Fruit fly (Drosophila melanogaster): ENCODE results near the gene fig.
A peak's percentile ranks its signal among the peaks of the same experiment; 100 is the strongest.

The fig gene

dm6 chr3R:29737891-29738290 is 42.4 kb downstream of the fig start, which contains the start of gene Gnpnat (continued):
- peak; percentile 64 for TF ChIP-seq CG10631 (GFP tag; optimal IDR thresholded peaks at IDR 0.05)
- peak; percentile 60 for TF ChIP-seq acj6 (GFP tag; optimal IDR thresholded peaks at IDR 0.05)
- TF ChIP-seq topi (GFP tag; optimal IDR thresholded peaks at IDR 0.05), result peak; percentile 45
- no peak for TF ChIP-seq Eip93F (GFP tag; optimal IDR thresholded peaks at IDR 0.05)
- peak; percentile 25 for TF ChIP-seq CG16779 (tag; optimal IDR thresholded peaks at IDR 0.05)
- no peak for TF ChIP-seq Hr38 (GFP tag; optimal IDR thresholded peaks at IDR 0.05)
- TF ChIP-seq esn (GFP tag; optimal IDR thresholded peaks at IDR 0.05), result peak; percentile 69
- TF ChIP-seq CG34406 (GFP tag; optimal IDR thresholded peaks at IDR 0.05), result peak; percentile 40
- TF ChIP-seq CG6276 (GFP tag; optimal IDR thresholded peaks at IDR 0.05), result peak; percentile 63
- peak; percentile 21 for TF ChIP-seq cyc (GFP tag; optimal IDR thresholded peaks at IDR 0.05)
- peak; percentile 66 for TF ChIP-seq Ets96B (tag; optimal IDR thresholded peaks at IDR 0.05)
- peak; percentile 90 for TF ChIP-seq Eip78C (GFP tag)
- no peak for TF ChIP-seq CG11294 (GFP tag; IDR thresholded peaks at IDR 0.05)
- peak; percentile 44 for TF ChIP-seq Sox102F (GFP tag; optimal IDR thresholded peaks at IDR 0.05)
- TF ChIP-seq achi (GFP tag; optimal IDR thresholded peaks at IDR 0.05), result peak; percentile 63
- peak; percentile 11 for TF ChIP-seq CG31627 (GFP tag; optimal IDR thresholded peaks at IDR 0.05)
- TF ChIP-seq fkh (GFP tag; optimal IDR thresholded peaks at IDR 0.05), result no peak
- peak; percentile 36 for TF ChIP-seq CG11902 (GFP tag; optimal IDR thresholded peaks at IDR 0.05)
- peak; percentile 40 for TF ChIP-seq CG8632 (GFP tag; optimal IDR thresholded peaks at IDR 0.05)
- TF ChIP-seq Sox15 (GFP tag; optimal IDR thresholded peaks at IDR 0.05), result no peak

dm6 chr3R:29736678-29737093 is 43.6 kb downstream of the fig start, which contains the start of the genes CG7601 and CIA30:
TSS of gene CG7601 (minus strand) at chr3R:29736745.
TSS of gene CIA30 (plus strand) at chr3R:29736965.
- TF ChIP-seq CG3919 (GFP tag; optimal IDR thresholded peaks at IDR 0.05), result peak; percentile 99
- TF ChIP-seq CG4318 (GFP tag; optimal IDR thresholded peaks at IDR 0.05), result peak; percentile 97
- peak; percentile 99 for TF ChIP-seq esn (GFP tag; optimal IDR thresholded peaks at IDR 0.05)
- TF ChIP-seq CG10669 (GFP tag; optimal IDR thresholded peaks at IDR 0.05), result peak; percentile 99
- peak; percentile 98 for TF ChIP-seq CG6808 (GFP tag; optimal IDR thresholded peaks at IDR 0.05)
- TF ChIP-seq Met (GFP tag; optimal IDR thresholded peaks at IDR 0.05), result peak; percentile 99
- TF ChIP-seq topi (GFP tag; optimal IDR thresholded peaks at IDR 0.05), result peak; percentile 100
- peak; percentile 98 for TF ChIP-seq achi (GFP tag; optimal IDR thresholded peaks at IDR 0.05)
- peak; percentile 96 for TF ChIP-seq fd85E (GFP tag; optimal IDR thresholded peaks at IDR 0.05)
- TF ChIP-seq CG8319 (GFP tag; optimal IDR thresholded peaks at IDR 0.05), result peak; percentile 99
- TF ChIP-seq Ets96B (tag; optimal IDR thresholded peaks at IDR 0.05), result peak; percentile 98
- TF ChIP-seq Smox (GFP tag; optimal IDR thresholded peaks at IDR 0.05), result peak; percentile 99
- peak; percentile 99 for TF ChIP-seq pdm3 (GFP tag; optimal IDR thresholded peaks at IDR 0.05)
- TF ChIP-seq eg (GFP tag; IDR thresholded peaks at IDR 0.05), result peak; percentile 100
- TF ChIP-seq CG10631 (GFP tag; optimal IDR thresholded peaks at IDR 0.05), result peak; percentile 99
- peak; percentile 99 for TF ChIP-seq Hr4 (GFP tag; optimal IDR thresholded peaks at IDR 0.05)
- TF ChIP-seq net (GFP tag; optimal IDR thresholded peaks at IDR 0.05), result peak; percentile 98
- peak; percentile 100 for TF ChIP-seq CG11294 (GFP tag; IDR thresholded peaks at IDR 0.05)
- peak; percentile 97 for TF ChIP-seq CG6854 (GFP tag; optimal IDR thresholded peaks at IDR 0.05)
- peak; percentile 98 for TF ChIP-seq CG6276 (GFP tag; optimal IDR thresholded peaks at IDR 0.05)
- TF ChIP-seq Sox14 (GFP tag; optimal IDR thresholded peaks at IDR 0.05), result peak; percentile 99
- peak; percentile 99 for TF ChIP-seq CG31627 (GFP tag; optimal IDR thresholded peaks at IDR 0.05)
- peak; percentile 99 for TF ChIP-seq dsx (GFP tag; optimal IDR thresholded peaks at IDR 0.05; ENCODE audit: poor library complexity, severe bottlenecking)
- peak; percentile 98 for TF ChIP-seq dac (GFP tag; optimal IDR thresholded peaks at IDR 0.05)
- peak; percentile 98 for TF ChIP-seq Lpt (GFP tag; optimal IDR thresholded peaks at IDR 0.05)
- TF ChIP-seq CG8119 (GFP tag; IDR thresholded peaks at IDR 0.05), result peak; percentile 100
- TF ChIP-seq CG32006 (GFP tag; optimal IDR thresholded peaks at IDR 0.05), result peak; percentile 98
- peak; percentile 98 for TF ChIP-seq CG1621 (tag; optimal IDR thresholded peaks at IDR 0.05)
- TF ChIP-seq Eip75B (GFP tag; optimal IDR thresholded peaks at IDR 0.05), result peak; percentile 99
- peak; percentile 100 for TF ChIP-seq CG6163 (GFP tag; IDR thresholded peaks at IDR 0.05)
- TF ChIP-seq CG34406 (GFP tag; optimal IDR thresholded peaks at IDR 0.05), result peak; percentile 98
- peak; percentile 98 for TF ChIP-seq Hr38 (GFP tag; optimal IDR thresholded peaks at IDR 0.05)
- peak; percentile 96 to 98 for TF ChIP-seq ss (GFP tag; optimal IDR thresholded peaks at IDR 0.05)
- TF ChIP-seq Eip78C (GFP tag), result peak; percentile 100
- peak; percentile 100 for TF ChIP-seq cyc (GFP tag; optimal IDR thresholded peaks at IDR 0.05)
- peak; percentile 99 for TF ChIP-seq acj6 (GFP tag; optimal IDR thresholded peaks at IDR 0.05)
- peak; percentile 99 for TF ChIP-seq OdsH (GFP tag; optimal IDR thresholded peaks at IDR 0.05)
- TF ChIP-seq CG3032 (tag; optimal IDR thresholded peaks at IDR 0.05), result peak; percentile 99
- TF ChIP-seq fd59A (GFP tag; optimal IDR thresholded peaks at IDR 0.05), result peak; percentile 98
- TF ChIP-seq Sox15 (GFP tag; optimal IDR thresholded peaks at IDR 0.05), result peak; percentile 99
- peak; percentile 99 for TF ChIP-seq spab (GFP tag; optimal IDR thresholded peaks at IDR 0.05)
- peak; percentile 96 to 97 for TF ChIP-seq salr (GFP tag; optimal IDR thresholded peaks at IDR 0.05)

Data from whole organism, prepupa.